Fruit fly (Drosophila melanogaster) whole organism, embryonic: ENCODE data around the gene Rai1.

Source experiments
- CG33557 ChIP-seq: fragments of 200-800 bp; sonication (Bioruptor generic); optimal IDR thresholded peaks from 2 replicates; lab custom pipeline; 2019; ENCODE audit warnings: missing biosample characterization, mild to moderate bottlenecking, missing genetic modification characterization, moderate library complexity
- CG3847 ChIP-seq: fragments of 200-800 bp; sonication (Bioruptor generic); IDR thresholded peaks from 2 replicates; pipeline ENCODE4 v1.3.6; 2022; ENCODE audit warnings: missing biosample characterization, missing genetic modification characterization
- CG4730 ChIP-seq: fragments of 200-800 bp; sonication (Bioruptor generic); IDR thresholded peaks from 2 replicates; pipeline ENCODE4 v1.3.6; 2022; ENCODE audit warnings: missing biosample characterization, missing genetic modification characterization
- CG8478 ChIP-seq: fragments of >200 bp; optimal IDR thresholded peaks from 2 replicates; lab custom pipeline; 2018
- CG9437 ChIP-seq: fragments of 200-800 bp; sonication (Bioruptor generic); optimal IDR thresholded peaks from 2 replicates; lab custom pipeline; 2018; ENCODE audit warnings: missing biosample characterization, mild to moderate bottlenecking, missing genetic modification characterization
- H15 ChIP-seq: fragments of 200-800 bp; sonication (Bioruptor generic); IDR thresholded peaks from 3 replicates; pipeline ENCODE4 v1.3.6; 2022; ENCODE audit warnings: missing biosample characterization, missing genetic modification characterization
- Oli ChIP-seq: fragments of 200-800 bp; sonication (Bioruptor generic); optimal IDR thresholded peaks from 2 replicates; lab custom pipeline; 2018; ENCODE audit warnings: missing biosample characterization, mild to moderate bottlenecking, missing genetic modification characterization, moderate library complexity
- gt ChIP-seq: fragments of 200-800 bp; sonication (Bioruptor generic); IDR thresholded peaks from 2 replicates; pipeline ENCODE4 v1.3.6; 2022; ENCODE audit warnings: missing biosample characterization, missing genetic modification characterization
- seq ChIP-seq: fragments of 200-800 bp; sonication (Bioruptor generic); IDR thresholded peaks from 2 replicates; pipeline ENCODE4 v1.3.6; 2022; ENCODE audit warnings: missing biosample characterization, missing genetic modification characterization
- slou ChIP-seq: fragments of 200-800 bp; sonication (Bioruptor generic); optimal IDR thresholded peaks from 3 replicates; lab custom pipeline; 2016; ENCODE audit warnings: missing biosample characterization, missing genetic modification characterization

DNA sequence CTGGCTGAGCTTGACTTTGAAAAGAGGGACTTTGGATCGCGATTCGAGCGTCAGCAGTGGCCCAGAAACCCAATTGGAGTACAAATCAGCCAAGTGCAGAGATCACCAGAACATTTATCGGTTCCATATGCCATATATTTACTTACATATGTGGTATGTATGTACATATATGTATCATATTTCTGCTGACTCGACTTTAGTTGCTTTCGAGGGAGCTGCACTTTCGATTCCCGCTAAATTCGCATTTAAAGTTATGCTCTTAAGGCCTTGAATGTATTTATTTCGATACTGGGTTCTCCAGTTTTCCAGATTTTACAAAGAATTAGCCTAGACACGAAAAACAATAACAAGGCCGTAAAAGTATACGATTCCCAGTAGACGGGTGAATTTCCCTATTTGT is 28.7 kb upstream of the Rai1 start:
- TF ChIP-seq gt (no peak), H15 (GFP tag; lab: Robert Waterston, UW) (no peak), CG33557 (GFP tag; lab: Kevin White, UChicago) (no peak), CG9437 (no peak), CG3847 (GFP tag; lab: Robert Waterston, UW) (no peak), CG4730 (GFP tag; lab: Robert Waterston, UW) (no peak), CG8478 (lab: Kevin White, UChicago) (no peak), slou (no peak), seq (GFP tag; lab: Robert Waterston, UW) (no peak), Oli (tag; lab: Kevin White, UChicago) (no peak)
